Worm (Caenorhabditis elegans): ENCODE results near the gene mpst-1.

mpst-1 gene

DNA sequence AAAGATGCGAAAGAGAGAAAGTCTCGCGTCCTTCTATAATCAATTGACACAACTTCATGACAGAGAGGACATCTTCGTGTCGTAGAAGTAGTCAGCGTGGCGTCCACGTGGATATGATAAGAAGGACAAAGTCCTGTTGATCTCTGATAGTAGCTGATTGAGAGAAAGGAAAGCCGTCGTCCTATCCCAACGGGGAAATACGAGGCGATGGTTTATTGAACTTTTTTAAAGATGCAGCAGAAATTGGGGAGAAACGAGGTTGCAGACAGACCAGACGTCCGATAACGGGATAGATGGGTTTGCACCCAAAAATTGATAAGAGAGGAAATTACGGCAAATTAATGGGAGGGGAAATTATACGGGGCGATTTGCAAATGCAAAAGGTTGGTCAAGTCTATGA is 24.4 kb downstream of the mpst-1 start:
- TF ChIP-seq nhr-11 (tag; optimal IDR thresholded peaks at IDR 0.05) (no peak), lin-39 (tag; optimal IDR thresholded peaks at IDR 0.05) (no peak), nhr-85 (tag) (peak; percentile 99), pax-3 (tag; optimal IDR thresholded peaks at IDR 0.05) (no peak), nhr-77 (tag; optimal IDR thresholded peaks at IDR 0.05) (peak; percentile 45), alr-1 (tag; optimal IDR thresholded peaks at IDR 0.05; ENCODE audit: borderline replicate concordance) (no peak), C34B4.2 (tag; optimal IDR thresholded peaks at IDR 0.05) (no peak), efl-3 (GFP tag; optimal IDR thresholded peaks at IDR 0.05) (no peak), hlh-17 (GFP tag; optimal IDR thresholded peaks at IDR 0.05; ENCODE audit: borderline replicate concordance) (no peak), unc-98 (GFP tag; IDR thresholded peaks at IDR 0.05) (no peak), ceh-63 (GFP tag; optimal IDR thresholded peaks at IDR 0.05) (no peak), Y116A8C.19 (tag; optimal IDR thresholded peaks at IDR 0.05; ENCODE audit: borderline replicate concordance) (no peak), hpl-2 (GFP tag; optimal IDR thresholded peaks at IDR 0.05) (no peak), ceh-82 (tag; optimal IDR thresholded peaks at IDR 0.05) (no peak), jun-1 (tag; optimal IDR thresholded peaks at IDR 0.05) (peak; percentile 27), dsc-1 (tag; optimal IDR thresholded peaks at IDR 0.05) (no peak), elt-3 (tag; optimal IDR thresholded peaks at IDR 0.05) (peak; percentile 84 to 100 (median 98)), tbx-2 (tag; optimal IDR thresholded peaks at IDR 0.05) (peak; percentile 84), irx-1 (tag; optimal IDR thresholded peaks at IDR 0.05) (no peak), hlh-4 (tag; optimal IDR thresholded peaks at IDR 0.05) (no peak), ama-1 (optimal IDR thresholded peaks at IDR 0.05) (no peak), F16B12.6 (tag; optimal IDR thresholded peaks at IDR 0.05) (no peak), grh-1 (GFP tag; IDR thresholded peaks at IDR 0.05) (peak; percentile 86), nhr-76 (tag; optimal IDR thresholded peaks at IDR 0.05) (no peak), nhr-12 (tag; optimal IDR thresholded peaks at IDR 0.05) (no peak), nhr-237 (tag; optimal IDR thresholded peaks at IDR 0.05) (no peak), mab-9 (GFP tag; IDR thresholded peaks at IDR 0.05) (no peak), ceh-90 (tag; optimal IDR thresholded peaks at IDR 0.05) (no peak), sox-4 (tag; optimal IDR thresholded peaks at IDR 0.05) (no peak), nhr-84 (tag; optimal IDR thresholded peaks at IDR 0.05) (no peak), vab-15 (tag; optimal IDR thresholded peaks at IDR 0.05) (no peak), lsy-2 (tag; optimal IDR thresholded peaks at IDR 0.05) (peak; percentile 30 to 61), elt-2 (tag; optimal IDR thresholded peaks at IDR 0.05) (no peak), aly-2 (tag; optimal IDR thresholded peaks at IDR 0.05) (no peak), fkh-10 (GFP tag; optimal IDR thresholded peaks at IDR 0.05) (no peak), lin-13 (GFP tag; optimal IDR thresholded peaks at IDR 0.05) (peak; percentile 11), unc-30 (tag; optimal IDR thresholded peaks at IDR 0.05) (no peak), nhr-90 (tag; optimal IDR thresholded peaks at IDR 0.05; ENCODE audit: poor library complexity) (peak; percentile 89), ceh-8 (GFP tag; optimal IDR thresholded peaks at IDR 0.05) (no peak), nhr-47 (tag; optimal IDR thresholded peaks at IDR 0.05) (peak; percentile 73), xbp-1 (tag; optimal IDR thresholded peaks at IDR 0.05) (peak; percentile 25), nhr-71 (tag; optimal IDR thresholded peaks at IDR 0.05) (peak; percentile 91), fkh-8 (tag; optimal IDR thresholded peaks at IDR 0.05) (no peak), snpc-4 (tag; optimal IDR thresholded peaks at IDR 0.05) (no peak), lin-35 (GFP tag; optimal IDR thresholded peaks at IDR 0.05) (peak in 1 of 2 experiments; percentile 69), C16A3.4 (tag; optimal IDR thresholded peaks at IDR 0.05) (peak; percentile 48), skn-1 (tag; optimal IDR thresholded peaks at IDR 0.05) (no peak), isw-1 (GFP tag; IDR thresholded peaks at IDR 0.05) (no peak), fkh-4 (tag; optimal IDR thresholded peaks at IDR 0.05; ENCODE audit: borderline replicate concordance) (no peak), mef-2 (tag; optimal IDR thresholded peaks at IDR 0.05) (no peak), nhr-19 (GFP tag; conservative IDR thresholded peaks at IDR 0.05) (peak; percentile 81), pqm-1 (tag; optimal IDR thresholded peaks at IDR 0.05) (no peak), unc-130 (tag; optimal IDR thresholded peaks at IDR 0.05) (peak; percentile 86), zip-4 (GFP tag; optimal IDR thresholded peaks at IDR 0.05) (no peak)
